Worm (Caenorhabditis elegans): ENCODE results near the gene dif-1.

DNA sequence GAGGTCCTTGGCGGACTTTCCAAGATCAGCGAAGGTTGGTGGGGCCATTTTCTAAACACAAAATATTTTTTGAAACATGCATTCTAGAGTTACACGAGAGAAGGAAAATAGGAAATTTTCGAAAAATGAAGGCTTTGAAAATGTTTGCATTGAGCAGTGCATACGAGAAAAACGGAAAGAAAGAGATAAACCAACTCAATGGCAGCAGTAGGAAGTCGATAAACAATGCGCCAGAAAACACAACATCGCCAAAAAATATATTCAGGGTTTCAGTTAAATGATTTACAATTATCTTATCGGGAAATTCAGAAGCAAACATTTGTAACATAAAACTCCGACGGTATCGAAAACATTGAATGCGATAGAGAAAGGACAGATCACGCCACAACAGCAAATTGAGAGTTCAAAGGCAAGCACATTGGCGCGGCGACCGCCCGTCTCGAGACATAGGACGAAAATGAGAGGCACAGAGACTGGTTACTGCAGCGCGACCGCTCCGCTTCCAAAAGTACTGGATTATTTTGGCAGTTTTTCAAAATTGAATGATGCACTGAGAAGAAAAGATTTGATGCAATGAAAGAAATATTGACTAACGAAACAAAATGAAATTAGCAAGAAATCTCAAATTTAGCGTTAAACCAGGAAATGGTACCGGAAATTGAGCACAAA, 44.8 kb downstream of the dif-1 start, which contains the start of the genes vdac-1 and R05G6.5:
- no peak for TF ChIP-seq pha-4 (tag; optimal IDR thresholded peaks at IDR 0.05)
- no peak for TF ChIP-seq lsy-2 (tag; optimal IDR thresholded peaks at IDR 0.05)
